Worm (Caenorhabditis elegans): ENCODE data around the gene srx-21.

ce11 chrV:706918-707317 lies 30.1 kb downstream of the srx-21 start, which contains the start of gene srbc-38:
- TF ChIP-seq ztf-23 (GFP tag; IDR thresholded peaks at IDR 0.05) (no peak), med-1 (GFP tag; optimal IDR thresholded peaks at IDR 0.05; ENCODE audit: insufficient read depth) (no peak), klf-2 (GFP tag; conservative IDR thresholded peaks at IDR 0.05) (no peak), ref-1 (GFP tag; conservative IDR thresholded peaks at IDR 0.05) (no peak), flt-1 (GFP tag; IDR thresholded peaks at IDR 0.05) (no peak)
